Fruit fly (Drosophila melanogaster): ENCODE measurements around the gene pb.

The pb gene

DNA sequence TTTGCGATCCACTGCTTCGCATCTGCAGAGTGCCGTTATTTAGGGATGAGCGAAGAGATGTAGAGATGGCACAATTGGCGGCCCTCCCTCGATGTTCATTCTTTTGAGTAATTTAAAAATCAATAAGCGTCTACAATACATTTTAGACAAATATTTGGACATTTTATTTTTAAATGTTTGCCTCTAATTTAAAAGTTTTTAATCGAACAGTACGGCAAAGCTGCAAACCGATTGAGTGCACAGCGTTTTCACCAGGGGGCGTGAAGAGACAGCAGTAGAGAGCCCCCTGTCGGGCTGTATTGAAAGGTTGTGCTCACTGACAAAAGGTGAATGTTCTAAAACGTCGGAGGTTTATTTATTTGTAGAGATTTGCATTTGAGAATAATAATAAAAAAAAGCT is 17.6 kb upstream of the pb start, which contains the start of gene bcd (continued):
- peak; percentile 55 for TF ChIP-seq twi (tag; optimal IDR thresholded peaks at IDR 0.05)
- TF ChIP-seq GATAe (GFP tag; conservative IDR thresholded peaks at IDR 0.05) = no peak
- TF ChIP-seq lab (GFP tag; optimal IDR thresholded peaks at IDR 0.05) = peak; percentile 52
- TF ChIP-seq Xrp1 (GFP tag; IDR thresholded peaks at IDR 0.05) = peak; percentile 85
- TF ChIP-seq CG15601 (tag; optimal IDR thresholded peaks at IDR 0.05) = peak; percentile 26
- TF ChIP-seq trh (GFP tag; optimal IDR thresholded peaks at IDR 0.05) = peak; percentile 30
- TF ChIP-seq lola (GFP tag; optimal IDR thresholded peaks at IDR 0.05) = peak in 1 of 3 experiments; percentile 48
- peak; percentile 46 for TF ChIP-seq CG3065 (GFP tag; optimal IDR thresholded peaks at IDR 0.05)
- TF ChIP-seq CG4282 (GFP tag; optimal IDR thresholded peaks at IDR 0.05) = peak; percentile 45
- peak; percentile 71 for TF ChIP-seq sens-2 (GFP tag; IDR thresholded peaks at IDR 0.05)
- TF ChIP-seq Pdp1 (GFP tag; optimal IDR thresholded peaks at IDR 0.05) = peak in 1 of 2 experiments; percentile 75
- peak; percentile 29; the same call in 1 of the 2 replicates for TF ChIP-seq Gsc (GFP tag; IDR thresholded peaks at IDR 0.05)
- TF ChIP-seq CG7786 (GFP tag; optimal IDR thresholded peaks at IDR 0.05) = peak; percentile 59
- TF ChIP-seq Sox100B (GFP tag; optimal IDR thresholded peaks at IDR 0.05) = peak; percentile 43
- TF ChIP-seq CG10274 (GFP tag; optimal IDR thresholded peaks at IDR 0.05) = peak; percentile 16
- TF ChIP-seq Fer3 (tag; optimal IDR thresholded peaks at IDR 0.05) = peak; percentile 66
- no peak for TF ChIP-seq gro (GFP tag; optimal IDR thresholded peaks at IDR 0.05)
- TF ChIP-seq Antp (GFP tag; optimal IDR thresholded peaks at IDR 0.05) = peak; percentile 83
- peak; percentile 55 for TF ChIP-seq Oli (tag; optimal IDR thresholded peaks at IDR 0.05)
- peak; percentile 2 for TF ChIP-seq ash1 (GFP tag; optimal IDR thresholded peaks at IDR 0.05)
- peak; percentile 83 for TF ChIP-seq MTF-1 (GFP tag; optimal IDR thresholded peaks at IDR 0.05; ENCODE audit: borderline replicate concordance)
- peak; percentile 62 for TF ChIP-seq CG4854 (GFP tag; optimal IDR thresholded peaks at IDR 0.05)
- TF ChIP-seq chn (GFP tag; optimal IDR thresholded peaks at IDR 0.05) = peak; percentile 81
- peak; percentile 88 for TF ChIP-seq CG5245 (GFP tag; optimal IDR thresholded peaks at IDR 0.05)
- peak; percentile 72 for TF ChIP-seq CoRest (tag; optimal IDR thresholded peaks at IDR 0.05)
- TF ChIP-seq CG2120 (GFP tag; optimal IDR thresholded peaks at IDR 0.05) = peak; percentile 67
- no peak for TF ChIP-seq CG17186 (GFP tag; optimal IDR thresholded peaks at IDR 0.05)
- TF ChIP-seq CG10209 (GFP tag; optimal IDR thresholded peaks at IDR 0.05) = peak; percentile 73
- TF ChIP-seq Hr51 (GFP tag; optimal IDR thresholded peaks at IDR 0.05) = peak; percentile 38 to 59
- TF ChIP-seq CG16779 (GFP tag; IDR thresholded peaks at IDR 0.05) = peak; percentile 47; the same call in 1 of the 2 replicates
- peak; percentile 68 for TF ChIP-seq CG4820 (GFP tag; optimal IDR thresholded peaks at IDR 0.05)
- 0 out of 2 replicates have a peak, but pooled peaks have one; percentile 11 for TF ChIP-seq wdn (GFP tag; IDR thresholded peaks at IDR 0.05)
- TF ChIP-seq MBD-R2 (GFP tag; IDR thresholded peaks at IDR 0.05) = peak; percentile 53
- TF ChIP-seq yki (optimal IDR thresholded peaks at IDR 0.05) = no peak
- TF ChIP-seq Ets97D (GFP tag; optimal IDR thresholded peaks at IDR 0.05) = peak; percentile 72
- TF ChIP-seq CG11696 (GFP tag; IDR thresholded peaks at IDR 0.05) = peak; percentile 51
- no peak for TF ChIP-seq CG10565 (GFP tag; optimal IDR thresholded peaks at IDR 0.05)
- peak in 1 of 2 experiments; percentile 68 for TF ChIP-seq bsh (GFP tag; optimal IDR thresholded peaks at IDR 0.05)
- TF ChIP-seq CG1832 (GFP tag; optimal IDR thresholded peaks at IDR 0.05) = no peak
- TF ChIP-seq Dbx (GFP tag; IDR thresholded peaks at IDR 0.05) = peak; percentile 76
- TF ChIP-seq seq (GFP tag; IDR thresholded peaks at IDR 0.05) = peak; percentile 61
- TF ChIP-seq Optix (GFP tag; IDR thresholded peaks at IDR 0.05) = peak; percentile 78
- TF ChIP-seq zfh2 (GFP tag; optimal IDR thresholded peaks at IDR 0.05) = peak; percentile 52
- TF ChIP-seq odd (GFP tag; optimal IDR thresholded peaks at IDR 0.05) = peak; percentile 4
- peak; percentile 84 for TF ChIP-seq sob (GFP tag; IDR thresholded peaks at IDR 0.05)
- TF ChIP-seq zfh1 (GFP tag; IDR thresholded peaks at IDR 0.05) = peak; percentile 91
- peak; percentile 61 for TF ChIP-seq dmrt11E (tag; optimal IDR thresholded peaks at IDR 0.05)
- TF ChIP-seq gce (GFP tag; IDR thresholded peaks at IDR 0.05) = peak; percentile 78; the same call in 1 of the 3 replicates
- TF ChIP-seq CG6791 (GFP tag; IDR thresholded peaks at IDR 0.05; ENCODE audit: partially characterized antibody) = peak; percentile 49; the same call in 2 of the 3 replicates
- 0 out of 2 replicates have a peak, but pooled peaks have one; percentile 56 for TF ChIP-seq CG43689 (GFP tag; IDR thresholded peaks at IDR 0.05)

All from whole organism, embryonic.